Worm (Caenorhabditis elegans): ENCODE results near the gene F31F7.1.

F31F7.1 gene

DNA sequence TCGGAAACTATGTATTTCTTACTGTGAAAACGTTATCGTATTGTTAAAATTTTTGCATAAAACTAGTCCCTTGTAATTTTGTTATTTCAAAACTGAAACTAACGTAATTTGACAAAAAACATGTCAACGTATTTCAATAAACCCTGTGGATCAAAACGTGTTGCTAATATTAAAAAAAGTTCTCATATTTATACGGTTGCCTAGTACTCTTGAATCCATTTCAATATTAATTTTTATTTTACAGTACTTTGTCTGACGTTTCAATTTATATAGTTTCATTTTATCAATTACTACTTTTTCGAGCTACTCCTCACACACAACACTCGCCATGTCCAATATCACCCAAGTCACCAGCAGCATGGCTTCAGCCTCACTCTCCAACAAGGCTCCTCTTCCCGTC, 27.2 kb downstream of the F31F7.1 start, which contains the start of gene sago-1:
TSS of gene sago-1 (plus strand) at position 301 of the 400 bp plus-strand sequence.
- TF ChIP-seq pbrm-1 (GFP tag; IDR thresholded peaks at IDR 0.05): no peak
- no peak for TF ChIP-seq F57C9.4 (tag; optimal IDR thresholded peaks at IDR 0.05)
- no peak for TF ChIP-seq pha-4 (tag; optimal IDR thresholded peaks at IDR 0.05)
- TF ChIP-seq mxl-1 (tag; optimal IDR thresholded peaks at IDR 0.05): no peak
- TF ChIP-seq C17E4.6 (GFP tag; IDR thresholded peaks at IDR 0.05): no peak
- no peak for TF ChIP-seq ama-1 (optimal IDR thresholded peaks at IDR 0.05)
- TF ChIP-seq ama-1 (GFP tag; optimal IDR thresholded peaks at IDR 0.05): no peak
- no peak for TF ChIP-seq Y56A3A.18 (GFP tag; IDR thresholded peaks at IDR 0.05)
- no peak for TF ChIP-seq snpc-1.3 (tag; optimal IDR thresholded peaks at IDR 0.05; ENCODE audit: insufficient read depth)
- TF ChIP-seq ceh-27 (GFP tag; optimal IDR thresholded peaks at IDR 0.05): no peak
- no peak for TF ChIP-seq F10E7.11 (tag; optimal IDR thresholded peaks at IDR 0.05)

DNA sequence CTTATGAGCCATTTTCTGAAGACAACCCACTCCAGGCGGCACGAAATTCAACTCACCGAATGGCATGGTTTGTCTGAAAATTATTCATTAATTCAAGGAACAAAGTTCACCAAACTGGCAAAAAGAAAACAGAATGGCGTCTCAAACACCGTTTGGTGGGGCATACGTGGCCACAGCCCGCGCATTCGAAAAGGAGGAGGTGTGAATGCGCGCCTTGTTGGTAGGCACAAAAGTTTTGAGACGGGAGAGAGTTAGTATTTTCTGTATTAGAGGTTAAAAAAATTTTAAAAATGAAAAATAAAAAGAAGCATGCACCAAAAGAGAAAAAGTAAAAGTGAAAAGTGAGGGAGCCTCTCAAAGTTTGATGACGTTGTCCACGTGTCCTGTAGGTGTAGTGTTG, 35.7 kb downstream of the F31F7.1 start:
- TF ChIP-seq hmg-1.2 (GFP tag; IDR thresholded peaks at IDR 0.05) (no peak), efl-1 (GFP tag; optimal IDR thresholded peaks at IDR 0.05) (peak; percentile 60), madf-6 (GFP tag; IDR thresholded peaks at IDR 0.05) (peak; percentile 62), F57C9.4 (tag; optimal IDR thresholded peaks at IDR 0.05) (no peak), tlf-1 (GFP tag; optimal IDR thresholded peaks at IDR 0.05) (no peak), K12H6.12 (tag; optimal IDR thresholded peaks at IDR 0.05) (no peak), pha-4 (tag; optimal IDR thresholded peaks at IDR 0.05) (no peak), lsl-1 (GFP tag; optimal IDR thresholded peaks at IDR 0.05) (no peak), hmg-20 (GFP tag; IDR thresholded peaks at IDR 0.05) (no peak), ztf-3 (GFP tag; optimal IDR thresholded peaks at IDR 0.05) (no peak), madf-3 (GFP tag; IDR thresholded peaks at IDR 0.05) (no peak), chd-7 (tag; optimal IDR thresholded peaks at IDR 0.05) (no peak), lsy-27 (tag; optimal IDR thresholded peaks at IDR 0.05; ENCODE audit: borderline replicate concordance, insufficient read depth) (no peak), ztf-28 (GFP tag; IDR thresholded peaks at IDR 0.05) (no peak), madf-8 (GFP tag; conservative IDR thresholded peaks at IDR 0.05) (0 out of 2 replicates have a peak, but pooled peaks have one; percentile 7), ceh-79 (tag; optimal IDR thresholded peaks at IDR 0.05) (no peak), hrde-1 (tag; optimal IDR thresholded peaks at IDR 0.05; ENCODE audit: borderline replicate concordance) (no peak), F10E7.11 (tag; optimal IDR thresholded peaks at IDR 0.05) (no peak), F37B4.10 (GFP tag; IDR thresholded peaks at IDR 0.05) (no peak)

DNA sequence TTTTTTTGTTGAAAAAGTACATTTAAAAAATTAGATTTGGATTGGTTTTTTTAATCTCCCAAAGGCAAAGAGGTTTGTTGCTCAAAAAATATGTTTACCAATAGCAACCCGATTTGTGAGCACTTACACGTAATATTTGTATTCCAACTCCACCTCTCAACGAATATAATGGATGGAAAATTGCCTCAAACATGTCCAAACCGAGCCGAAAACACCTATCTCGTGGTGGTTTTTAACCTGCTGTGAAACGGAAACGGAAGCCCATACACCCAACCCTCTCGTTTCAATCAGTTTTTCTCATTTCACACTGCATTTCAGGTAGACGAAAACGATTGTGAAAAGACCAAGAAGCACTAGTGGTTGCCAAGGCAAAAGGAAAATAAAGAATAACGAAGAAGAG, 40.4 kb downstream of the F31F7.1 start, which contains the start of gene cest-24:
TSS of gene cest-24 (plus strand) at position 301 of the 400 bp plus-strand sequence.
- TF ChIP-seq hmg-20 (GFP tag; IDR thresholded peaks at IDR 0.05) (no peak), ztf-25 (GFP tag; IDR thresholded peaks at IDR 0.05) (no peak), nfya-1 (tag; optimal IDR thresholded peaks at IDR 0.05; ENCODE audit: borderline replicate concordance, insufficient read depth) (no peak), zim-3 (tag; optimal IDR thresholded peaks at IDR 0.05) (no peak), unc-130 (GFP tag; optimal IDR thresholded peaks at IDR 0.05) (no peak), chd-7 (tag; optimal IDR thresholded peaks at IDR 0.05) (no peak), lsl-1 (GFP tag; optimal IDR thresholded peaks at IDR 0.05) (no peak), tlf-1 (GFP tag; optimal IDR thresholded peaks at IDR 0.05) (no peak), ztf-22 (GFP tag; optimal IDR thresholded peaks at IDR 0.05) (no peak)

DNA sequence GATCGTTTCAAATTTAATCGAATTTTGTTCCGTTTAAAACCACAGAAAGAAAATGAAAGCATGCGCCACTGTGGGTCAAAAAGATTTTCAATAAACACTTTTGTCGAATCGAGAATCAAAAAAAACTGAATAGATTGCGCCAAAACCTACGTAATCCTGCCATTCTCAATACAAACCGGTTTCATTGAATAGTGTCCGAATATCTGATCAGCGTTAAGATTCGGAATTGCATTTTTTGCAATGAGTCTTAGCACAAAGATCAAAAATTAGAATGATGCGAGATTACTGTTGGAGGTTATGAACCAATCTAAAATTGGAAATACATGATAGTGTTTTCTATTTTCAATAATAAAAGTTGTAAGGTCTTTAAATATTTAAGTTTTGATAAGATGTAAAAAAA, 41.7 kb downstream of the F31F7.1 start:
- TF ChIP-seq gei-17 (GFP tag; optimal IDR thresholded peaks at IDR 0.05) (no peak), lir-1 (GFP tag; conservative IDR thresholded peaks at IDR 0.05) (no peak), madf-8 (GFP tag; conservative IDR thresholded peaks at IDR 0.05) (no peak), ceh-58 (GFP tag; IDR thresholded peaks at IDR 0.05) (no peak), sdz-38 (tag; optimal IDR thresholded peaks at IDR 0.05) (no peak), ccch-3 (GFP tag; optimal IDR thresholded peaks at IDR 0.05) (no peak), dpl-1 (GFP tag; optimal IDR thresholded peaks at IDR 0.05) (no peak), C06A6.2 (GFP tag; conservative IDR thresholded peaks at IDR 0.05) (no peak), let-607 (tag; optimal IDR thresholded peaks at IDR 0.05) (no peak), C17E4.6 (GFP tag; IDR thresholded peaks at IDR 0.05) (no peak), F57A8.1 (GFP tag; optimal IDR thresholded peaks at IDR 0.05) (no peak), lin-40 (tag; optimal IDR thresholded peaks at IDR 0.05) (no peak), egl-18 (GFP tag; IDR thresholded peaks at IDR 0.05) (no peak), F49E8.2 (tag; optimal IDR thresholded peaks at IDR 0.05; ENCODE audit: insufficient read depth) (no peak), snpc-3.4 (tag; optimal IDR thresholded peaks at IDR 0.05) (no peak)

All from whole organism, young adult.